Worm (Caenorhabditis elegans) whole organism, L4/young adult: Measurements from ENCODE around the gene srx-2.

ENCODE experiments used
- W03F9.2 ChIP-seq: fragments of 150-350 bp; optimal IDR thresholded peaks from 2 replicates; lab custom pipeline; 2014; ENCODE audit warnings: missing biosample characterization, missing genetic modification characterization
- dao-5 ChIP-seq: sonication (generic microtip); optimal IDR thresholded peaks from 2 replicates; lab custom pipeline; 2016; ENCODE audit warnings: missing genotype, missing genetic modification characterization, moderate library complexity, missing compliant biosample characterization
- him-1 ChIP-seq: sonication (generic microtip); optimal IDR thresholded peaks from 2 replicates; lab custom pipeline; 2016; ENCODE audit warnings: missing genotype, missing genetic modification reagents, missing genetic modification characterization, missing compliant biosample characterization

Gene srx-2

ce11 chrV:8994272-8994671 lies 15.0 kb upstream of the srx-2 start:
- no peak for TF ChIP-seq him-1 (tag; lab: Kevin White, UChicago)
- no peak for TF ChIP-seq W03F9.2 (tag; lab: Kevin White, UChicago)
- TF ChIP-seq dao-5 (tag; lab: Kevin White, UChicago): no peak

DNA sequence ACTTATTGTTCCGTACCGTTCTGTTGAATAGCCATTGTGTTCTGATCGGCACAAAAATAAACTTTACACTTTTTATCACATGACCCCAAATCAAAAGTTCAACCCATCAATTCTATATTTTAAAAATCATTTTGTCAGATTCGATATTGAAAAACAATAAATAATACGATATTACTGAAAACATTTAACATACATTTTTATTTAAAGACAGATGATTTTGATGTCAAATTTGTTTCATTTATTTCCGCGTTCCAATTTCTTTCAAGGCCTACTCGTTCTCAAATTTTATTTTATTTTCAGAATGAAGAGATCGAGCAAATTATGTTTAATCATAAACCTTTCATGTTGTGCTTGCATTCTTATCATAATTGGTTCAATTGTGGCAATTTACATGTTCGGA lies 14.5 kb upstream of the srx-2 start, which contains the start of gene F59E11.5:
TSS of gene F59E11.5 (plus strand) at position 301 of the 400 bp plus-strand sequence.
- TF ChIP-seq him-1 (tag; lab: Kevin White, UChicago): no peak
- TF ChIP-seq W03F9.2 (tag; lab: Kevin White, UChicago): no peak
- TF ChIP-seq dao-5 (tag; lab: Kevin White, UChicago): no peak

ce11 chrV:9001175-9001574 lies 8.1 kb upstream of the srx-2 start, which contains the start of gene F59E11.2:
Gene F59E11.2 (plus strand): TSS chrV:9001475.
- TF ChIP-seq dao-5 (tag; lab: Kevin White, UChicago) (no peak), him-1 (tag; lab: Kevin White, UChicago) (no peak), W03F9.2 (tag; lab: Kevin White, UChicago) (no peak)

DNA sequence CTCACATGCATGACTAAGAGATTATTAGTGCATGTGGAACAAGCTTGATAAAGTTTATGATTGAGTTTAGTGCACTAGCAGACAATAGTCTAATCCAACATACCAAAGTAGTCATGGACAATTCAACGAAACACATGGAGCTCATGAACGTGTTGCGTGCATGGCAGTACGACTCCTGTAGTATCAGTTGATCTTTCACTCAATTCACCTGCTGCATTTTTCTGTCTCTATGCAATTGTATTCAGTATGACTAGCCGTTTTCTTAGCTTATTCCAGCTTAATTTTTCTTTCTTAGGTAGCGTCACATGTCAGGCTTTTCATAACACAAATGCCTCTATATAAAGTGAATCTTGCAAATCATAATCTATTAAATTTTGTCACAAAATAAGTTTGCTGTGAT lies 6.0 kb upstream of the srx-2 start, which contains the start of gene srx-1:
TSS of gene srx-1 (plus strand) at position 382 of the 400 bp plus-strand sequence.
- no peak for TF ChIP-seq him-1 (tag; lab: Kevin White, UChicago)
- no peak for TF ChIP-seq dao-5 (tag; lab: Kevin White, UChicago)
- TF ChIP-seq W03F9.2 (tag; lab: Kevin White, UChicago): no peak

- TF ChIP-seq him-1 (tag; lab: Kevin White, UChicago) (no peak), dao-5 (tag; lab: Kevin White, UChicago) (no peak), W03F9.2 (tag; lab: Kevin White, UChicago) (no peak)
These were observed 4.0 kb upstream of the srx-2 start, which contains the start of gene srx-3 for ce11 chrV:9005243-9005642. Gene srx-3 (plus strand): TSS chrV:9005543.

ce11 chrV:9013765-9014164 lies 4.5 kb downstream of the srx-2 start, which contains the start of gene srh-201:
Gene srh-201 (minus strand): TSS chrV:9013865.
- TF ChIP-seq dao-5 (tag; lab: Kevin White, UChicago) (no peak), him-1 (tag; lab: Kevin White, UChicago) (no peak), W03F9.2 (tag; lab: Kevin White, UChicago) (no peak)

DNA sequence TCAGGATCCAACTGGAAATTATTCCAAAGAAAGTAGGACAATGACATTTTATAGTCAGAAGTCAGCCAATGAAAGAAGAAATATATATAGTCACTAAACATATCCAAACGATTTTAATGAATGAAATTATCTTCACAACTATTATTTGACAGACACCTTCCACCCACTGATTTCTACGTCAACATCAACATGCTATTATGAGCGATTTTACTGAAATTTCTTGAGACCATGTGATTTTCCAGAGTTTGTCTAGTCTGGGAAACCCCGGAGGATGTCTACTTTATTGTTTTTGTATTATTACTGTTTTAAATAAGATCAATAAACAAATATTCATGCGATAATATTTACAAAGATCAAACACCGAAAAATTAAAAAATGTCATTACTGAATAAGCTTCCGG lies 6.3 kb downstream of the srx-2 start, which contains the start of gene srt-18:
TSS of gene srt-18 (minus strand) at position 101 of the 400 bp plus-strand sequence.
- TF ChIP-seq dao-5 (tag; lab: Kevin White, UChicago): no peak
- no peak for TF ChIP-seq W03F9.2 (tag; lab: Kevin White, UChicago)
- no peak for TF ChIP-seq him-1 (tag; lab: Kevin White, UChicago)

ce11 chrV:9016479-9016878 lies 7.2 kb downstream of the srx-2 start, which contains the start of gene oac-40:
Gene oac-40 (plus strand): TSS chrV:9016779.
- TF ChIP-seq him-1 (tag; lab: Kevin White, UChicago): no peak
- TF ChIP-seq W03F9.2 (tag; lab: Kevin White, UChicago): no peak
- no peak for TF ChIP-seq dao-5 (tag; lab: Kevin White, UChicago)

- TF ChIP-seq him-1 (tag; lab: Kevin White, UChicago) (no peak), W03F9.2 (tag; lab: Kevin White, UChicago) (no peak), dao-5 (tag; lab: Kevin White, UChicago) (no peak)
These were observed 9.6 kb downstream of the srx-2 start for ce11 chrV:9018871-9019270.

- no peak for TF ChIP-seq him-1 (tag; lab: Kevin White, UChicago)
- TF ChIP-seq dao-5 (tag; lab: Kevin White, UChicago): no peak
- no peak for TF ChIP-seq W03F9.2 (tag; lab: Kevin White, UChicago)
These were observed 12.8 kb downstream of the srx-2 start, which contains the start of gene oac-41 for ce11 chrV:9022078-9022477. Gene oac-41 (minus strand): TSS chrV:9022178.

DNA sequence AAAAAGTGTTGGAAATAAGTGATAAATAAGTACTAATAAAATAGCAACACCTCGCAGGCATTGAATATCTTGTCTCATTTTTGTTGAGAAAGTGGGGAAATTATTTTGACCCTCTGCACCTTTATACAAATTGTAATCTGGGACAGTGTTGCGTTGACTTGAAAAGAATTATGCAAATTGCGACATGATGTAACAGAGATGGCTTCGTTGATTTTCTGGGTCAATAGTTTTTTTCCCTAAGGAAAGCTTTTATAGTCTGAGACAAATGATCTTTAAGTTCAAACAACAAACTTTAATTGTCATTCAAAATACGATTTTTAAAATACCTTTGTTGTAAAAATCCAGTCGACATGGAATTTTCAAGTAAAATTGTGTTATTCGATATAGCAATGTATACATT lies 15.4 kb downstream of the srx-2 start, which contains the start of gene bus-1:
TSS of gene bus-1 (minus strand) at position 101 of the 400 bp plus-strand sequence.
- TF ChIP-seq dao-5 (tag; lab: Kevin White, UChicago): no peak
- no peak for TF ChIP-seq W03F9.2 (tag; lab: Kevin White, UChicago)
- no peak for TF ChIP-seq him-1 (tag; lab: Kevin White, UChicago)

ce11 chrV:9030248-9030647 lies 21.0 kb downstream of the srx-2 start, which contains the start of gene C25E10.5:
Gene C25E10.5 (plus strand): TSS chrV:9030548.
- TF ChIP-seq him-1 (tag; lab: Kevin White, UChicago) (no peak), W03F9.2 (tag; lab: Kevin White, UChicago) (no peak), dao-5 (tag; lab: Kevin White, UChicago) (no peak)

- TF ChIP-seq dao-5 (tag; lab: Kevin White, UChicago) (no peak), him-1 (tag; lab: Kevin White, UChicago) (no peak), W03F9.2 (tag; lab: Kevin White, UChicago) (no peak)
These were observed 24.0 kb downstream of the srx-2 start, which contains the start of gene C25E10.4 for ce11 chrV:9033267-9033666. Gene C25E10.4 (plus strand): TSS chrV:9033567.

- TF ChIP-seq him-1 (tag; lab: Kevin White, UChicago): no peak
- TF ChIP-seq dao-5 (tag; lab: Kevin White, UChicago): no peak
- no peak for TF ChIP-seq W03F9.2 (tag; lab: Kevin White, UChicago)
These were observed 26.4 kb downstream of the srx-2 start, which contains the start of gene srsx-34 for ce11 chrV:9035685-9036084. Gene srsx-34 (plus strand): TSS chrV:9035985.
